Fruit fly (Drosophila melanogaster) whole organism, wandering third instar larva: ENCODE data around the gene Ptip.

Source experiments
- Abd-B ChIP-seq: fragments of >200 bp; optimal IDR thresholded peaks from 2 replicates; lab custom pipeline; 2017; ENCODE audit warnings: missing biosample characterization, missing genetic modification characterization
- CG32264 ChIP-seq: fragments of 200-800 bp; sonication (Bioruptor generic); optimal IDR thresholded peaks from 2 replicates; lab custom pipeline; 2016; ENCODE audit warnings: missing biosample characterization, missing genetic modification characterization
- CG9705 ChIP-seq: fragments of 200-800 bp; sonication (Bioruptor generic); optimal IDR thresholded peaks from 2 replicates; lab custom pipeline; 2018; ENCODE audit warnings: missing biosample characterization, mild to moderate bottlenecking, missing genetic modification characterization
- CrebA ChIP-seq: fragments of 200-800 bp; sonication (Bioruptor generic); optimal IDR thresholded peaks from 2 replicates; lab custom pipeline; 2016; ENCODE audit warnings: missing biosample characterization, mild to moderate bottlenecking, missing genetic modification characterization, borderline replicate concordance
- Dfd ChIP-seq: fragments of >200 bp; optimal IDR thresholded peaks from 2 replicates; lab custom pipeline; 2017; ENCODE audit warnings: missing biosample characterization, missing genetic modification characterization
- Dif ChIP-seq: fragments of 200-275, 200-300 bp; sonication (Bioruptor generic); optimal IDR thresholded peaks from 2 replicates; lab custom pipeline; 2018; ENCODE audit warnings: missing biosample characterization, missing genetic modification characterization; ENCODE audit not compliant: partially characterized antibody
- GATAd ChIP-seq: sonication (Bioruptor generic); optimal IDR thresholded peaks from 2 replicates; lab custom pipeline; 2016; ENCODE audit warnings: missing biosample characterization, missing genetic modification characterization
- HLH106 ChIP-seq: fragments of 200-800 bp; optimal IDR thresholded peaks from 3 replicates; lab custom pipeline; 2019; ENCODE audit warnings: missing biosample characterization, mild to moderate bottlenecking, missing genetic modification characterization, moderate library complexity
- Hr78 ChIP-seq: fragments of >200 bp; optimal IDR thresholded peaks from 2 replicates; lab custom pipeline; 2017; ENCODE audit warnings: missing biosample characterization, missing genetic modification characterization
- Hr83 ChIP-seq: fragments of 200-300 bp; sonication (Bioruptor generic); optimal IDR thresholded peaks from 2 replicates; lab custom pipeline; 2016; ENCODE audit warnings: missing biosample characterization, mild to moderate bottlenecking, missing genetic modification characterization, moderate library complexity; ENCODE audit not compliant: poor library complexity, severe bottlenecking
- Jra ChIP-seq: sonication (Bioruptor generic); optimal IDR thresholded peaks from 2 replicates; lab custom pipeline; 2016; ENCODE audit warnings: missing biosample characterization, missing genetic modification characterization
- Mio ChIP-seq: sonication (Bioruptor generic); optimal IDR thresholded peaks from 2 replicates; lab custom pipeline; 2016; ENCODE audit warnings: missing biosample characterization, missing genetic modification characterization
- Myc ChIP-seq: fragments of >200 bp; optimal IDR thresholded peaks from 2 replicates; lab custom pipeline; 2017
- N ChIP-seq: fragments of >200 bp; optimal IDR thresholded peaks from 2 replicates; lab custom pipeline; 2018; ENCODE audit warnings: missing biosample characterization, missing external identifiers, missing genetic modification characterization
- OdsH ChIP-seq: fragments of 200-800 bp; sonication (Bioruptor generic); optimal IDR thresholded peaks from 2 replicates; lab custom pipeline; 2016; ENCODE audit warnings: missing biosample characterization, mild to moderate bottlenecking, missing genetic modification characterization
- Rel ChIP-seq, 2 experiments: fragments of 200-800 bp; sonication (Bioruptor generic) in 1 of 2; optimal IDR thresholded peaks; 2 replicates in 1 of 2; 3 replicates in 1 of 2; lab custom pipeline; 2016 to 2019; ENCODE audit warnings: mild to moderate bottlenecking in 2 of 2, missing biosample characterization in 2 of 2, missing genetic modification characterization in 2 of 2, moderate library complexity in 1 of 2
- Sp1 ChIP-seq: fragments of 200-800 bp; sonication (Bioruptor generic); optimal IDR thresholded peaks from 3 replicates; lab custom pipeline; 2019; ENCODE audit warnings: missing biosample characterization, mild to moderate bottlenecking, missing genetic modification characterization, moderate library complexity
- Vsx2 ChIP-seq: fragments of 200-300, 225-300 bp; sonication (Bioruptor generic); optimal IDR thresholded peaks from 2 replicates; lab custom pipeline; 2018; ENCODE audit warnings: missing biosample characterization, missing genetic modification characterization; ENCODE audit not compliant: partially characterized antibody
- brk ChIP-seq: fragments of 200-800 bp; sonication (Bioruptor generic); optimal IDR thresholded peaks from 2 replicates; lab custom pipeline; 2016; ENCODE audit warnings: missing biosample characterization, mild to moderate bottlenecking, missing genetic modification characterization
- dl ChIP-seq, 2 experiments: fragments of 175-275, 200-275 bp in 1 of 2; fragments of 200-275 bp in 1 of 2; sonication (Bioruptor generic); optimal IDR thresholded peaks; lab custom pipeline; 2018; ENCODE audit warnings: mild to moderate bottlenecking in 2 of 2, missing biosample characterization in 2 of 2, missing genetic modification characterization in 2 of 2, moderate library complexity in 2 of 2; ENCODE audit not compliant: partially characterized antibody in 2 of 2, insufficient read depth in 1 of 2
- dmrt93B ChIP-seq: fragments of 200-800 bp; sonication (Bioruptor generic); optimal IDR thresholded peaks from 2 replicates; lab custom pipeline; 2018; ENCODE audit warnings: missing biosample characterization, mild to moderate bottlenecking, missing genetic modification characterization
- dsf ChIP-seq: sonication (Bioruptor generic); optimal IDR thresholded peaks from 2 replicates; lab custom pipeline; 2016; ENCODE audit warnings: missing biosample characterization, missing genetic modification characterization, borderline replicate concordance
- ey ChIP-seq: fragments of 200-800 bp; sonication (Bioruptor generic); optimal IDR thresholded peaks from 2 replicates; lab custom pipeline; 2016; ENCODE audit warnings: missing biosample characterization, missing genetic modification characterization
- foxo ChIP-seq, 2 experiments: fragments of 200-800 bp; sonication (Bioruptor generic); optimal IDR thresholded peaks; 2 replicates in 1 of 2; 3 replicates in 1 of 2; lab custom pipeline; 2016 to 2017; ENCODE audit warnings: missing biosample characterization in 2 of 2, missing genetic modification characterization in 2 of 2
- fru ChIP-seq: fragments of 200-800 bp; sonication (Bioruptor generic); optimal IDR thresholded peaks from 3 replicates; lab custom pipeline; 2016; ENCODE audit warnings: missing biosample characterization, mild to moderate bottlenecking, missing genetic modification characterization
- h ChIP-seq: fragments of 200-800 bp; sonication (Bioruptor generic); optimal IDR thresholded peaks from 3 replicates; lab custom pipeline; 2016; ENCODE audit warnings: missing biosample characterization, mild to moderate bottlenecking, missing genetic modification characterization
- jim ChIP-seq: fragments of 175-275, 200-325 bp; sonication (Bioruptor generic); optimal IDR thresholded peaks from 2 replicates; lab custom pipeline; 2016; ENCODE audit warnings: missing biosample characterization, mild to moderate bottlenecking, missing genetic modification characterization
- lola ChIP-seq: fragments of >200 bp; optimal IDR thresholded peaks from 2 replicates; lab custom pipeline; 2017; ENCODE audit warnings: missing biosample characterization, missing genetic modification characterization
- pan ChIP-seq: fragments of >200 bp; optimal IDR thresholded peaks from 2 replicates; lab custom pipeline; 2017
- psq ChIP-seq: fragments of 200-800 bp; sonication (Bioruptor generic); optimal IDR thresholded peaks from 3 replicates; lab custom pipeline; 2017; ENCODE audit warnings: missing biosample characterization, mild to moderate bottlenecking, missing genetic modification characterization, moderate library complexity
- rgr ChIP-seq: fragments of 200-800 bp; sonication (Bioruptor generic); optimal IDR thresholded peaks from 3 replicates; lab custom pipeline; 2016; ENCODE audit warnings: missing biosample characterization, mild to moderate bottlenecking, missing genetic modification characterization
- sage ChIP-seq: fragments of 200-800 bp; sonication (Bioruptor generic); optimal IDR thresholded peaks from 2 replicates; lab custom pipeline; 2016; ENCODE audit warnings: missing biosample characterization, mild to moderate bottlenecking, missing genetic modification characterization
- sv ChIP-seq: fragments of 200-800 bp; sonication (Bioruptor generic); optimal IDR thresholded peaks from 3 replicates; lab custom pipeline; 2016; ENCODE audit warnings: missing biosample characterization, missing genetic modification characterization
- tai ChIP-seq: sonication (Bioruptor generic); optimal IDR thresholded peaks from 2 replicates; lab custom pipeline; 2016; ENCODE audit warnings: missing biosample characterization, missing genetic modification characterization
- usp ChIP-seq: fragments of >200 bp; optimal IDR thresholded peaks from 2 replicates; lab custom pipeline; 2017; ENCODE audit warnings: missing biosample characterization, missing genetic modification characterization
- woc ChIP-seq: sonication (Bioruptor generic); optimal IDR thresholded peaks from 2 replicates; lab custom pipeline; 2016; ENCODE audit warnings: missing biosample characterization, mild to moderate bottlenecking, missing genetic modification characterization

Ptip gene

DNA sequence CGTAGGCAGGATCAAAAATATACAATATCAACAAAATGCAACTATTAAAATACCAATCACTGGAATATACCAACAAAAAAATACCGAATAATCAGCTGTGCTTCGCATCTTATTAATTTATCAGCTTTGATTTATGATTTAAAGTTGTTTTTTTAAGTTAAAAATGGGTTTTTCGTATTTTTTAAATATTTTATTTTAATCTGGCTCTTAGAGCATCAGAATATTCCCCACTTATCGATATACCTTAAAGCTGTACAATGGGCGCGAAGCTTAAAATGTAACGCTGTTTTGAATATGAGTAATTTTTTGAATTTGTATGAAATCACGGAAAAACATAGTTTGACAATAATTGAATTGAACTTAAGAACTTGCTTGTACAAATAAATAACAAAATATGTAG, 29.7 kb downstream of the Ptip start, which contains the start of gene CG17359:
TSS of gene CG17359 (minus strand) at position 48 of the 400 bp plus-strand sequence.
- no peak for TF ChIP-seq sv (GFP tag; lab: Kevin White, UChicago)
- TF ChIP-seq usp (GFP tag; lab: Kevin White, UChicago), result no peak
- no peak for TF ChIP-seq Dfd (GFP tag; lab: Kevin White, UChicago)
- no peak for TF ChIP-seq ey (GFP tag; lab: Kevin White, UChicago)
- no peak for TF ChIP-seq CG9705 (GFP tag; lab: Kevin White, UChicago)
- no peak for TF ChIP-seq foxo (GFP tag; optimal IDR thresholded peaks at IDR 0.05; lab: Kevin White, UChicago)
- no peak for TF ChIP-seq psq (GFP tag; lab: Kevin White, UChicago)
- no peak for TF ChIP-seq Vsx2 (GFP tag; lab: Kevin White, UChicago)
- TF ChIP-seq CrebA (GFP tag; lab: Kevin White, UChicago), result no peak
- TF ChIP-seq Rel (GFP tag; optimal IDR thresholded peaks at IDR 0.05; lab: Kevin White, UChicago), result no peak
- no peak for TF ChIP-seq Rel (tag; optimal IDR thresholded peaks at IDR 0.05; lab: Kevin White, UChicago)
- no peak for TF ChIP-seq GATAd (GFP tag; lab: Kevin White, UChicago)
- TF ChIP-seq Mio, result no peak
- TF ChIP-seq brk (GFP tag; lab: Kevin White, UChicago), result no peak
- no peak for TF ChIP-seq Abd-B (GFP tag; lab: Kevin White, UChicago)
- no peak for TF ChIP-seq h
- no peak for TF ChIP-seq dsf (GFP tag; lab: Kevin White, UChicago)
- no peak for TF ChIP-seq rgr (GFP tag; lab: Kevin White, UChicago)

- TF ChIP-seq HLH106, result peak; percentile 23
- no peak for TF ChIP-seq woc (GFP tag; lab: Kevin White, UChicago)
These were observed 31.9 kb downstream of the Ptip start, which contains the start of gene CG17361 for dm6 chr3L:13996992-13997391. TSS of gene CG17361 (plus strand) at chr3L:13997191.

- TF ChIP-seq Vsx2 (GFP tag; lab: Kevin White, UChicago) (no peak), jim (GFP tag; lab: Kevin White, UChicago) (no peak), brk (GFP tag; lab: Kevin White, UChicago) (no peak), dl (GFP tag; optimal IDR thresholded peaks at IDR 0.05; lab: Kevin White, UChicago; ENCODE audit: insufficient read depth in 1 of 2, partially characterized antibody in 2 of 2) (no peak), Hr78 (no peak), Hr83 (GFP tag; lab: Kevin White, UChicago) (no peak), pan (lab: Kevin White, UChicago) (no peak), OdsH (GFP tag; lab: Kevin White, UChicago) (no peak), rgr (GFP tag; lab: Kevin White, UChicago) (no peak), psq (GFP tag; lab: Kevin White, UChicago) (no peak), foxo (GFP tag; optimal IDR thresholded peaks at IDR 0.05; lab: Kevin White, UChicago) (no peak), CG9705 (GFP tag; lab: Kevin White, UChicago) (no peak), Myc (lab: Kevin White, UChicago) (no peak), woc (GFP tag; lab: Kevin White, UChicago) (no peak), CG32264 (GFP tag; lab: Kevin White, UChicago) (no peak), CrebA (GFP tag; lab: Kevin White, UChicago) (no peak)
- TF ChIP-seq, all 38 proteins: peak for 0
These were observed 32.5 kb downstream of the Ptip start for dm6 chr3L:13996437-13996836.

dm6 chr3L:13993742-13994719, 34.9 kb downstream of the Ptip start, which contains the start of gene CtsK1:
TSS of gene CtsK1 (plus strand) at chr3L:13994231.
- TF ChIP-seq foxo (GFP tag; optimal IDR thresholded peaks at IDR 0.05; lab: Kevin White, UChicago) (peak in 1 of 2 experiments; percentile 73), jim (GFP tag; lab: Kevin White, UChicago) (no peak), sv (GFP tag; lab: Kevin White, UChicago) (no peak), dmrt93B (GFP tag; lab: Kevin White, UChicago) (no peak), dsf (GFP tag; lab: Kevin White, UChicago) (no peak), sage (no peak), Dif (no peak), ey (GFP tag; lab: Kevin White, UChicago) (peak; percentile 68), CG9705 (GFP tag; lab: Kevin White, UChicago) (no peak), tai (GFP tag; lab: Kevin White, UChicago) (no peak), Abd-B (GFP tag; lab: Kevin White, UChicago) (no peak), pan (lab: Kevin White, UChicago) (no peak), Mio (no peak), rgr (GFP tag; lab: Kevin White, UChicago) (peak; percentile 66), Sp1 (GFP tag; lab: Kevin White, UChicago) (peak; percentile 53), Myc (lab: Kevin White, UChicago) (no peak), dl (GFP tag; optimal IDR thresholded peaks at IDR 0.05; lab: Kevin White, UChicago; ENCODE audit: insufficient read depth in 1 of 2, partially characterized antibody in 2 of 2) (no peak), HLH106 (peak; percentile 68), Hr78 (no peak), N (no peak), GATAd (GFP tag; lab: Kevin White, UChicago) (no peak), usp (GFP tag; lab: Kevin White, UChicago) (no peak), lola (GFP tag; lab: Kevin White, UChicago) (no peak), Jra (no peak), OdsH (GFP tag; lab: Kevin White, UChicago) (peak; percentile 70), Vsx2 (GFP tag; lab: Kevin White, UChicago) (no peak), CG32264 (GFP tag; lab: Kevin White, UChicago) (peak; percentile 14), fru (peak; percentile 68)
